Worm (Caenorhabditis elegans): ENCODE measurements around the gene ins-37.

ce11 chrII:13859847-13860246 is 23.9 kb upstream of the ins-37 start:
- TF ChIP-seq unc-39 (tag; optimal IDR thresholded peaks at IDR 0.05), result no peak
- no peak for TF ChIP-seq lin-13 (GFP tag; optimal IDR thresholded peaks at IDR 0.05)
- no peak for TF ChIP-seq zip-11 (GFP tag; IDR thresholded peaks at IDR 0.05)
- no peak for TF ChIP-seq mdl-1 (tag; optimal IDR thresholded peaks at IDR 0.05)
- no peak for TF ChIP-seq R02D3.7 (tag; optimal IDR thresholded peaks at IDR 0.05)
- TF ChIP-seq mxl-2 (GFP tag; conservative IDR thresholded peaks at IDR 0.05), result no peak
- no peak for TF ChIP-seq daf-12 (tag; optimal IDR thresholded peaks at IDR 0.05)
- no peak for TF ChIP-seq dpl-1 (GFP tag; optimal IDR thresholded peaks at IDR 0.05)
- TF ChIP-seq nhr-77 (tag; optimal IDR thresholded peaks at IDR 0.05), result peak; percentile 63
- TF ChIP-seq nhr-28 (tag; optimal IDR thresholded peaks at IDR 0.05), result peak; percentile 57
- no peak for TF ChIP-seq ceh-32 (tag; optimal IDR thresholded peaks at IDR 0.05; ENCODE audit: poor library complexity)
